Fruit fly (Drosophila melanogaster): ENCODE results near the gene Naa40.
A peak's percentile ranks its signal among the peaks of the same experiment; 100 is the strongest.

Gene Naa40

dm6 chr3R:29725577-29726240 is 959 bp upstream of the Naa40 start, which contains the start of gene Kul (continued):
- TF ChIP-seq CG31388 (GFP tag; optimal IDR thresholded peaks at IDR 0.05): no peak
- TF ChIP-seq ssp (GFP tag; IDR thresholded peaks at IDR 0.05): no peak
- no peak for TF ChIP-seq Camta (GFP tag; optimal IDR thresholded peaks at IDR 0.05)
- no peak for TF ChIP-seq Atf6 (GFP tag; IDR thresholded peaks at IDR 0.05)
- peak; percentile 52 for TF ChIP-seq Sin3A (optimal IDR thresholded peaks at IDR 0.05)
- peak; percentile 50 for TF ChIP-seq pita (GFP tag; optimal IDR thresholded peaks at IDR 0.05)
- peak; percentile 36 for TF ChIP-seq mam (GFP tag; optimal IDR thresholded peaks at IDR 0.05)
- no peak for TF ChIP-seq GATAe (GFP tag; conservative IDR thresholded peaks at IDR 0.05)
- peak; percentile 54 for TF ChIP-seq Ets97D (GFP tag; optimal IDR thresholded peaks at IDR 0.05)
- TF ChIP-seq CG13424 (tag; optimal IDR thresholded peaks at IDR 0.05): no peak
- TF ChIP-seq CG10431 (GFP tag; optimal IDR thresholded peaks at IDR 0.05): no peak
- no peak for TF ChIP-seq tin (GFP tag; optimal IDR thresholded peaks at IDR 0.05)
- TF ChIP-seq gsb (GFP tag; IDR thresholded peaks at IDR 0.05): no peak
- no peak for TF ChIP-seq CG13775 (GFP tag; optimal IDR thresholded peaks at IDR 0.05)
- no peak for TF ChIP-seq CG12942 (GFP tag; optimal IDR thresholded peaks at IDR 0.05)
- no peak for TF ChIP-seq CG15601 (tag; optimal IDR thresholded peaks at IDR 0.05)
- peak; percentile 61; the same call in 1 of the 3 replicates for TF ChIP-seq CG6791 (GFP tag; IDR thresholded peaks at IDR 0.05; ENCODE audit: partially characterized antibody)
- TF ChIP-seq nau (GFP tag; optimal IDR thresholded peaks at IDR 0.05): no peak
- no peak for TF ChIP-seq TFAM (GFP tag; optimal IDR thresholded peaks at IDR 0.05)
- no peak for TF ChIP-seq CG3407 (GFP tag; optimal IDR thresholded peaks at IDR 0.05)
- TF ChIP-seq Fer1 (GFP tag; optimal IDR thresholded peaks at IDR 0.05): no peak
- TF ChIP-seq CG7786 (GFP tag; optimal IDR thresholded peaks at IDR 0.05): no peak
- TF ChIP-seq jing (GFP tag; optimal IDR thresholded peaks at IDR 0.05): no peak
- TF ChIP-seq vvl (GFP tag; IDR thresholded peaks at IDR 0.05): 0 out of 2 replicates have a peak, but pooled peaks have one; percentile 33
- TF ChIP-seq sqz (GFP tag; optimal IDR thresholded peaks at IDR 0.05): peak; percentile 70
- no peak for TF ChIP-seq Hsf (GFP tag; optimal IDR thresholded peaks at IDR 0.05)
- no peak for TF ChIP-seq mld (GFP tag; IDR thresholded peaks at IDR 0.05; ENCODE audit: partially characterized antibody)
- no peak for TF ChIP-seq CG12769 (tag; optimal IDR thresholded peaks at IDR 0.05)
- TF ChIP-seq Hmx (GFP tag; optimal IDR thresholded peaks at IDR 0.05): no peak
- TF ChIP-seq H2.0 (GFP tag; IDR thresholded peaks at IDR 0.05): no peak
- TF ChIP-seq CG11247 (GFP tag; IDR thresholded peaks at IDR 0.05): no peak
- no peak for TF ChIP-seq CG3065 (GFP tag; optimal IDR thresholded peaks at IDR 0.05)
- TF ChIP-seq HmgD (GFP tag; optimal IDR thresholded peaks at IDR 0.05): peak; percentile 50
- no peak for TF ChIP-seq CG4820 (GFP tag; optimal IDR thresholded peaks at IDR 0.05)
- no peak for TF ChIP-seq CG18764 (GFP tag; optimal IDR thresholded peaks at IDR 0.05)
- no peak for TF ChIP-seq da (GFP tag; optimal IDR thresholded peaks at IDR 0.05)
- TF ChIP-seq gfzf (GFP tag; optimal IDR thresholded peaks at IDR 0.05): peak; percentile 87
- no peak for TF ChIP-seq Atf3 (GFP tag; optimal IDR thresholded peaks at IDR 0.05)
- TF ChIP-seq CG13287 (GFP tag; IDR thresholded peaks at IDR 0.05; ENCODE audit: partially characterized antibody): peak; percentile 20; the same call in 1 of the 2 replicates
- TF ChIP-seq hbn (GFP tag; IDR thresholded peaks at IDR 0.05; ENCODE audit: partially characterized antibody): no peak
- TF ChIP-seq CG10321 (GFP tag; IDR thresholded peaks at IDR 0.05): 0 out of 2 replicates have a peak, but pooled peaks have one; percentile 16
- TF ChIP-seq CG4854 (GFP tag; optimal IDR thresholded peaks at IDR 0.05): no peak
- no peak for TF ChIP-seq CG11696 (GFP tag; IDR thresholded peaks at IDR 0.05)
- TF ChIP-seq Chrac-16 (GFP tag; optimal IDR thresholded peaks at IDR 0.05): peak; percentile 1
- TF ChIP-seq Hand (GFP tag; optimal IDR thresholded peaks at IDR 0.05): no peak
- TF ChIP-seq stwl (tag; optimal IDR thresholded peaks at IDR 0.05): peak; percentile 90
- TF ChIP-seq Xbp1 (GFP tag; optimal IDR thresholded peaks at IDR 0.05): no peak
- no peak for TF ChIP-seq CG6272 (GFP tag; IDR thresholded peaks at IDR 0.05)
- peak; percentile 63; the same call in 2 of the 3 replicates for TF ChIP-seq Opbp (GFP tag; IDR thresholded peaks at IDR 0.05; ENCODE audit: partially characterized antibody)
- TF ChIP-seq MBD-R2 (GFP tag; IDR thresholded peaks at IDR 0.05): peak; percentile 49
- TF ChIP-seq CG18262 (tag; optimal IDR thresholded peaks at IDR 0.05): no peak
